Worm (Caenorhabditis elegans) whole organism, L3 larva: ENCODE data around the gene F23F1.2.

Experiments
- R02D3.7 ChIP-seq: fragments of 150-350 bp; optimal IDR thresholded peaks from 2 replicates; lab custom pipeline; 2014; ENCODE audit warnings: missing biosample characterization, missing genetic modification characterization
- ZK546.5 ChIP-seq: sonication (generic microtip); optimal IDR thresholded peaks from 2 replicates; lab custom pipeline; 2017; ENCODE audit warnings: missing biosample characterization, missing genetic modification characterization
- ama-1 ChIP-seq: fragments of 150-350 bp; optimal IDR thresholded peaks from 2 replicates; lab custom pipeline; 2018
- ceh-16 ChIP-seq: sonication (generic microtip); optimal IDR thresholded peaks from 2 replicates; lab custom pipeline; 2017; ENCODE audit warnings: missing biosample characterization, missing genetic modification characterization
- ceh-28 ChIP-seq: fragments of 150-350 bp; optimal IDR thresholded peaks from 2 replicates; lab custom pipeline; 2014; ENCODE audit warnings: missing biosample characterization, missing genetic modification reagents, missing genetic modification characterization
- ceh-9 ChIP-seq: sonication (generic microtip); optimal IDR thresholded peaks from 2 replicates; lab custom pipeline; 2018; ENCODE audit warnings: missing biosample characterization, missing genetic modification characterization
- daf-12 ChIP-seq: fragments of 150-350 bp; optimal IDR thresholded peaks from 2 replicates; lab custom pipeline; 2014; ENCODE audit warnings: missing biosample characterization, missing genetic modification reagents, missing genetic modification characterization
- egl-27 ChIP-seq: sonication (generic microtip); optimal IDR thresholded peaks from 4 replicates; lab custom pipeline; 2017; ENCODE audit warnings: missing biosample characterization, missing genetic modification reagents, missing genetic modification characterization
- egl-5 ChIP-seq: fragments of 150-350 bp; optimal IDR thresholded peaks from 2 replicates; lab custom pipeline; 2017; ENCODE audit warnings: missing biosample characterization, missing genetic modification reagents, missing genetic modification characterization, inconsistent platforms
- elt-1 ChIP-seq: fragments of 150-350 bp; optimal IDR thresholded peaks from 2 replicates; lab custom pipeline; 2014; ENCODE audit warnings: missing biosample characterization, missing genetic modification characterization
- elt-2 ChIP-seq: sonication (generic microtip); optimal IDR thresholded peaks from 2 replicates; lab custom pipeline; 2016; ENCODE audit warnings: missing genetic modification reagents, mild to moderate bottlenecking, missing genetic modification characterization, missing compliant biosample characterization
- elt-3 ChIP-seq, 3 experiments: fragments of 150-350 bp in 1 of 3; sonication (generic microtip) in 2 of 3; optimal IDR thresholded peaks; 2 replicates in 2 of 3; 4 replicates in 1 of 3; lab custom pipeline; 2014 to 2017; ENCODE audit warnings: missing biosample characterization in 3 of 3, missing genetic modification characterization in 3 of 3
- fkh-10 ChIP-seq: sonication (generic microtip); optimal IDR thresholded peaks from 2 replicates; lab custom pipeline; 2017; ENCODE audit warnings: missing biosample characterization, missing genetic modification reagents, missing genetic modification characterization
- fos-1 ChIP-seq: fragments of 150-350 bp; optimal IDR thresholded peaks from 2 replicates; lab custom pipeline; 2014; ENCODE audit warnings: missing biosample characterization, missing genetic modification characterization
- jun-1 ChIP-seq: fragments of 150-350 bp; optimal IDR thresholded peaks from 2 replicates; lab custom pipeline; 2014; ENCODE audit warnings: missing biosample characterization, missing genetic modification reagents, missing genetic modification characterization
- lin-15B ChIP-seq: fragments of 150-350 bp; optimal IDR thresholded peaks from 2 replicates; lab custom pipeline; 2014; ENCODE audit warnings: missing biosample characterization, missing genetic modification characterization
- lin-39 ChIP-seq: fragments of 150-350 bp; optimal IDR thresholded peaks from 2 replicates; lab custom pipeline; 2018; ENCODE audit warnings: missing biosample characterization, missing genetic modification reagents, missing genetic modification characterization
- lsy-12 ChIP-seq: sonication (generic microtip); optimal IDR thresholded peaks from 2 replicates; lab custom pipeline; 2016; ENCODE audit warnings: mild to moderate bottlenecking, missing genetic modification characterization, missing compliant biosample characterization
- mdl-1 ChIP-seq: fragments of 150-350 bp; optimal IDR thresholded peaks from 2 replicates; lab custom pipeline; 2014; ENCODE audit warnings: missing biosample characterization, missing genetic modification characterization
- mml-1 ChIP-seq: fragments of 150-350 bp; sonication (generic microtip); optimal IDR thresholded peaks from 3 replicates; lab custom pipeline; 2014; ENCODE audit warnings: missing biosample characterization, missing genetic modification characterization
- nhr-12 ChIP-seq: fragments of 150-350 bp; optimal IDR thresholded peaks from 2 replicates; lab custom pipeline; 2014; ENCODE audit warnings: missing biosample characterization, missing genetic modification characterization
- nhr-237 ChIP-seq: fragments of 150-350 bp; optimal IDR thresholded peaks from 2 replicates; lab custom pipeline; 2014; ENCODE audit warnings: missing biosample characterization, missing genetic modification characterization
- nhr-25 ChIP-seq: sonication (generic microtip); optimal IDR thresholded peaks from 2 replicates; lab custom pipeline; 2017; ENCODE audit warnings: missing biosample characterization, missing genetic modification characterization
- nhr-43 ChIP-seq: sonication (generic microtip); optimal IDR thresholded peaks from 2 replicates; lab custom pipeline; 2016; ENCODE audit warnings: mild to moderate bottlenecking, missing genetic modification characterization, missing compliant biosample characterization; ENCODE audit not compliant: poor library complexity, severe bottlenecking
- nhr-67 ChIP-seq: fragments of 150-350 bp; optimal IDR thresholded peaks from 2 replicates; lab custom pipeline; 2014; ENCODE audit warnings: missing biosample characterization, missing genetic modification characterization
- nhr-77 ChIP-seq: fragments of 150-350 bp; optimal IDR thresholded peaks from 2 replicates; lab custom pipeline; 2014; ENCODE audit warnings: missing biosample characterization, missing genetic modification characterization
- skn-1 ChIP-seq: fragments of 150-350 bp; optimal IDR thresholded peaks from 2 replicates; lab custom pipeline; 2014; ENCODE audit warnings: missing biosample characterization, missing genetic modification characterization
- snpc-4 ChIP-seq: fragments of 150-350 bp; optimal IDR thresholded peaks from 2 replicates; lab custom pipeline; 2014; ENCODE audit warnings: missing biosample characterization, missing genetic modification characterization
- tbx-2 ChIP-seq: sonication (generic microtip); optimal IDR thresholded peaks from 2 replicates; lab custom pipeline; 2016; ENCODE audit warnings: mild to moderate bottlenecking, missing genetic modification characterization, missing compliant biosample characterization
- unc-39 ChIP-seq: sonication (generic microtip); optimal IDR thresholded peaks from 4 replicates; lab custom pipeline; 2017; ENCODE audit warnings: missing biosample characterization, missing genetic modification characterization
- unc-62 ChIP-seq: fragments of 150-350 bp; sonication (generic microtip); optimal IDR thresholded peaks from 4 replicates; lab custom pipeline; 2014; ENCODE audit warnings: missing biosample characterization, missing genetic modification reagents, missing genetic modification characterization
- zag-1 ChIP-seq: fragments of 150-350 bp; optimal IDR thresholded peaks from 2 replicates; lab custom pipeline; 2014; ENCODE audit warnings: missing biosample characterization, missing genetic modification characterization
- ztf-11 ChIP-seq: fragments of 150-350 bp; optimal IDR thresholded peaks from 2 replicates; lab custom pipeline; 2014; ENCODE audit warnings: missing biosample characterization, missing genetic modification characterization

F23F1.2 gene

DNA sequence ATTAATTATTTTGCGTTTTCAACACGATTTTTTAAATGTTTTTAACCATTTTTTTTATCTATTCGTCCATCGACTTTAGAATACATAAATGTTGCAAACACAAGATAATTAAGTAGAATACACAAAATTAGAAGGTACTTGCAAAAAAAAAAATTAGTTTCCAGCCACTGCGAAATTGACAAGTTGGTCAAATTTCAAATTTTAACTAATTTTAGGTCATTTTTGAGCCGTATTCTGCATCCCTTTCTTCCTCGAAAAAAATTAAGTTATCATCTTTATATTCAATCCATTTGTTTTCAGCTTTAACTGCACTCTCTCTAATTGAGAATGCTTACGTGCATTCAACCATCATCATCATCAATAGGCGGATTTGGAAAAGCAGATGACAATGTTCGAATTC lies 35.4 kb downstream of the F23F1.2 start, which contains the start of gene egl-26:
Gene egl-26 (plus strand): TSS at position 301 of the 400 bp plus-strand sequence.
- no peak for TF ChIP-seq egl-5
- no peak for TF ChIP-seq ceh-28 (tag; lab: Kevin White, UChicago)
- TF ChIP-seq unc-39 (tag; lab: Kevin White, UChicago) = no peak
- TF ChIP-seq R02D3.7 (tag; lab: Kevin White, UChicago) = no peak
- TF ChIP-seq jun-1 (tag; lab: Kevin White, UChicago) = no peak
- TF ChIP-seq ZK546.5 (tag; lab: Kevin White, UChicago) = no peak
- TF ChIP-seq elt-3 (tag; optimal IDR thresholded peaks at IDR 0.05; lab: Kevin White, UChicago) = no peak
- no peak for TF ChIP-seq mml-1 (tag; lab: Kevin White, UChicago)
- no peak for TF ChIP-seq mdl-1 (tag; lab: Kevin White, UChicago)
- TF ChIP-seq nhr-12 (tag; lab: Kevin White, UChicago) = no peak
- TF ChIP-seq lin-15B = no peak
- no peak for TF ChIP-seq egl-27 (tag; lab: Kevin White, UChicago)
- TF ChIP-seq skn-1 (tag; lab: Kevin White, UChicago) = no peak
- TF ChIP-seq lsy-12 (tag; lab: Kevin White, UChicago) = no peak

DNA sequence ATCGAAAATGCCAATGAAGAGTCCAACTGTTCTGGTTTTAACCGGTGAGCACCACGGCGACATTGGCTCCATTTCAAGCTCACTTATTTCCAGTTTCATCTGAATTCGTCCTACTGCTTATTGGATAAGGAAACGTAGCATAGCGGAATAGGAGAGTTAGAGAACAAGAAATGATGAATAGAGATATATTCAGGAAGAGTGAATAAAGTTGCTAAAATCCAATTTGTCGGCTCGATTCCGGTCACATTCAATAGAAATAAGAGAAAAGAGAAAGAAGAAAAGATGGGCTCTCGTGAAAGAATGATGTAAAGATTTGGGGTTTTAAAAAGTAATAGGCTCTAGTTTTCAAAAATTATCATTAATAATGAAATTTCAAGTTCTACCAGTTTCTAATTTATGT lies 39.3 kb downstream of the F23F1.2 start:
- no peak for TF ChIP-seq mdl-1 (tag; lab: Kevin White, UChicago)
- peak; percentile 95 for TF ChIP-seq fkh-10 (GFP tag; lab: Kevin White, UChicago)

DNA sequence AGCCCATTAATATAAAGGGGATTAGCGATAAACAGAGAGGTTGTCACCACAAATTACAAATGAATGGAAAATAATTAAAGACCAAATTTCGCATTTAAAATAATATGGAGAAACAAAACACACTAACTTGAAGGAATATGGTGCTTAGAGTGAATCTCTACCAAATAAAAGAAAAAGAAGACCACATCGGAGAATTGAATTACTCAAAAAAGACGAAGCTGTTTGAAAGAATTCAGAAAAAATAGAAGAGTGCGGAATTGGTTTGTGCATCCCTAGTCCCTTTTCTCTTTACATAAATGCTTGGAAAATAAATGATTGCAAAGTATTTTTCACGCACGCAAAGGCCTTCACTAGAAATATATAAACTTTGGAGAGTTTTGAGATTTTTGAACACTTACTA lies 39.9 kb downstream of the F23F1.2 start:
- no peak for TF ChIP-seq lsy-12 (tag; lab: Kevin White, UChicago)
- TF ChIP-seq elt-3 (tag; optimal IDR thresholded peaks at IDR 0.05; lab: Kevin White, UChicago) = no peak
- no peak for TF ChIP-seq tbx-2 (tag; lab: Kevin White, UChicago)
- no peak for TF ChIP-seq elt-1 (tag; lab: Kevin White, UChicago)
- TF ChIP-seq ceh-28 (tag; lab: Kevin White, UChicago) = no peak
- no peak for TF ChIP-seq ZK546.5 (tag; lab: Kevin White, UChicago)
- TF ChIP-seq nhr-237 = no peak
- no peak for TF ChIP-seq snpc-4 (tag; lab: Kevin White, UChicago)
- no peak for TF ChIP-seq nhr-43 (tag; lab: Kevin White, UChicago)
- no peak for TF ChIP-seq nhr-25 (tag; lab: Kevin White, UChicago)
- no peak for TF ChIP-seq daf-12

DNA sequence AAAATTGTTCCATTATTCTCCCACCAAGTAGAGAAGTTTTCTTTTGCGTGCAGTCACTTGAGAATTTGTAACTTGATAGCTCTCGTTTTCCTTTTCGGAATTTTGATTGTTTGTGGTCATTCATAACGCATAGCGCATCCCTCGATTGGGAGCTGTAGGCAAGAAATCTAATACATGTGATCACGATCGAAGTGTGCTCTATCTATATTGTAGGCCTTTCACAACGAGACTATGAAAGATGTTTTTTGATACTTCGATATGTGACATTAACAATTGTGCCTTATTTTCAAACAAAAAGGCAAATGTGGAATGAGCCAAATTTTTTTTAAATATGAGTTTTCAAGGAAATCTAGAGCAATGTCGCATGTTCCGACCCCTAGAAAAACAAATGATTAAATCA lies 41.8 kb downstream of the F23F1.2 start:
- TF ChIP-seq zag-1 = no peak
- no peak for TF ChIP-seq egl-27 (tag; lab: Kevin White, UChicago)
- no peak for TF ChIP-seq nhr-12 (tag; lab: Kevin White, UChicago)
- TF ChIP-seq daf-12 = no peak
- TF ChIP-seq lin-39 (tag; lab: Kevin White, UChicago) = no peak
- TF ChIP-seq ceh-9 (tag; lab: Kevin White, UChicago) = no peak
- no peak for TF ChIP-seq lin-15B
- TF ChIP-seq nhr-67 (tag; lab: Kevin White, UChicago) = no peak
- TF ChIP-seq, all 47 proteins: peak for 0

DNA sequence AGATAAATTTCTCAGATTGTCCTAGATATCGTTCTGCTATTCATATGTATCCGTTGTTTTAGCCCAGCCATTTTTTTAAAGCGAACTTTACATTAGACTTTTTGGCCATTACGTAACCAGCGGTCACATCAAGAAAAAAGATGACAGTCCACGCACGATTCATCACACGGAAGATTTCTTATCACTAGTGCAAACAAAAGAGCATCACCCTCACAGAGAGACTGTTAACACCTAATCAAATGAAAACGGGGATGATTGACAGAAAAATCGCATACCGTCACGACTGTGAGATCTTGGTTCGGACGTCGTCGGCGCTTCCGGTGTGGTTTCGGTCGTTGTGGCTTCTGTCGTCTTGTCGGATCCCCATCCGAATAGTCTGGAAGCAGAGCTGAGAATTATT lies 42.7 kb downstream of the F23F1.2 start:
- TF ChIP-seq ztf-11 (no peak), elt-2 (peak; percentile 16)

DNA sequence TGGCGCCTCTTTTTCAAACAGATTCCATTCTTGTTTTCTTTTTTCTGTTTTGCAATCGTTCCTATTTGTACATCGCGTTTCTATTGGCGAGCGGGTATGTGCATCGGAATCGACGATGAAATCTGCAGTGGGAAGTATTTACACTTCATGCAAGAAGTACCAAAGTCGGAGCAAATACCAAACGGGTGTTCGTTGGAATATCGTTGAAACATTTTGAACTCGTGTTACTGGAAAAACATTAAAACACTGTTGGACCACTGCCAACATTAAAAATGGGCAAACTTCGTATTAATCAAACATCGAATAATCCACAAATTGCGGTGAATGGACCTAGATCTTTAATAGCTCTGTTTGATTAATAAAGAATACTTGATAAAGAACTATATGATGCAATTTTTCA lies 45.2 kb downstream of the F23F1.2 start, which contains the start of gene C23H3.9:
Gene C23H3.9 (minus strand): TSS at position 101 of the 400 bp plus-strand sequence.
- TF ChIP-seq unc-39 (tag; lab: Kevin White, UChicago) (no peak), lsy-12 (tag; lab: Kevin White, UChicago) (no peak), skn-1 (tag; lab: Kevin White, UChicago) (no peak), elt-2 (no peak), nhr-25 (tag; lab: Kevin White, UChicago) (no peak)

DNA sequence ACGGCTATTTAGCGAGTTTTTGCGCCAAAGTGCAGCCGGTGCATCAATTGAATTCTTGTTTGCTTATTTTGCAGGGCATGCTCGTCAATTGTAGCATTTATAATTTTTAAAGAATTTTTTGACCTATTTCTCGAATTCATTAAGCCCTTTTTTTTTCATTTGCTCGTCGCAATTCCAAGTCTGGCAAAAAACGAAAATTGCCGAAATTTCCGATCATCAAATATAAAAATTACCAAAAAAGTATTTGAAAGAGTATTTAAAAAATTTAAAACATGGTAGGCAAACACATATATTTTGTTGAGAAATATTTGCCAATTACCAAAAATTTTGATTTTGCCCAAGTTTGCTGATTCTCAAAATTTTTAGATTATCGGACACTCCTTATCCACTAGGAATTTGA lies 50.1 kb downstream of the F23F1.2 start, which contains the start of gene C50D2.6:
Gene C50D2.6 (plus strand): TSS at position 301 of the 400 bp plus-strand sequence.
- TF ChIP-seq nhr-25 (tag; lab: Kevin White, UChicago) (no peak), unc-62 (GFP tag; lab: Kevin White, UChicago) (no peak), ama-1 (lab: Kevin White, UChicago) (no peak), zag-1 (no peak), nhr-77 (tag; lab: Kevin White, UChicago) (no peak), nhr-43 (tag; lab: Kevin White, UChicago) (no peak), fkh-10 (GFP tag; lab: Kevin White, UChicago) (no peak), fos-1 (no peak), ceh-16 (no peak), elt-3 (tag; optimal IDR thresholded peaks at IDR 0.05; lab: Kevin White, UChicago) (no peak)
